Worm (Caenorhabditis elegans) whole organism, mixed stage, embryonic: ENCODE measurements around the gene snf-3.
A peak's percentile ranks its signal among the peaks of the same experiment; 100 is the strongest.
"Not testable (repeated sequence)": the region's sequence is repeated elsewhere in the genome, so short reads cannot be mapped to it uniquely, and the experiment has no call there.

Experiments used
- M03D4.4 ChIP-seq: sonication (generic microtip); optimal IDR thresholded peaks from 2 replicates; lab custom pipeline; 2017; ENCODE audit warnings: mild to moderate bottlenecking, missing genetic modification characterization, missing compliant biosample characterization
- bed-3 ChIP-seq: fragments of 200-800 bp; sonication (Bioruptor generic); optimal IDR thresholded peaks from 3 replicates; lab custom pipeline; 2018; ENCODE audit warnings: mild to moderate bottlenecking, missing genetic modification characterization, moderate library complexity, missing compliant biosample characterization
- blmp-1 ChIP-seq: fragments of 150-350 bp; optimal IDR thresholded peaks from 2 replicates; lab custom pipeline; 2014; ENCODE audit warnings: missing biosample characterization, missing genetic modification characterization
- ceh-39 ChIP-seq: fragments of 150-350 bp; optimal IDR thresholded peaks from 2 replicates; lab custom pipeline; 2014; ENCODE audit warnings: missing biosample characterization, missing genetic modification characterization
- ceh-43 ChIP-seq: fragments of 200-800 bp; sonication (Bioruptor generic); optimal IDR thresholded peaks from 2 replicates; lab custom pipeline; 2018; ENCODE audit warnings: mild to moderate bottlenecking, missing genetic modification characterization, moderate library complexity, missing compliant biosample characterization
- ceh-83 ChIP-seq: fragments of 200-800 bp; sonication (Bioruptor generic); optimal IDR thresholded peaks from 2 replicates; lab custom pipeline; 2018; ENCODE audit warnings: mild to moderate bottlenecking, missing genetic modification characterization, missing compliant biosample characterization
- ces-1 ChIP-seq: fragments of 150-350 bp; optimal IDR thresholded peaks from 2 replicates; lab custom pipeline; 2014; ENCODE audit warnings: missing biosample characterization, missing genetic modification reagents, missing genetic modification characterization
- cnd-1 ChIP-seq: fragments of 200-800 bp; sonication (Bioruptor generic); optimal IDR thresholded peaks from 2 replicates; lab custom pipeline; 2018; ENCODE audit warnings: mild to moderate bottlenecking, missing genetic modification characterization, missing compliant biosample characterization
- drap-1 ChIP-seq: fragments of 200-800 bp; sonication (Bioruptor generic); optimal IDR thresholded peaks from 3 replicates; lab custom pipeline; 2018; ENCODE audit warnings: mild to moderate bottlenecking, missing genetic modification characterization, missing compliant biosample characterization
- elt-1 ChIP-seq: sonication (generic microtip); optimal IDR thresholded peaks from 2 replicates; lab custom pipeline; 2017; ENCODE audit warnings: missing genetic modification characterization, mild to moderate bottlenecking, missing compliant biosample characterization, antibody characterized with exemption, moderate library complexity, borderline replicate concordance; ENCODE audit not compliant: insufficient read depth
- elt-3 ChIP-seq: fragments of 150-350 bp; optimal IDR thresholded peaks from 2 replicates; lab custom pipeline; 2014; ENCODE audit warnings: missing biosample characterization, missing genetic modification characterization
- flh-1 ChIP-seq: fragments of 200-800 bp; sonication (Bioruptor generic); optimal IDR thresholded peaks from 2 replicates; lab custom pipeline; 2018; ENCODE audit warnings: mild to moderate bottlenecking, missing genetic modification characterization, moderate library complexity, missing compliant biosample characterization
- ham-2 ChIP-seq: fragments of 200-800 bp; sonication (Bioruptor generic); optimal IDR thresholded peaks from 2 replicates; lab custom pipeline; 2018; ENCODE audit warnings: mild to moderate bottlenecking, missing genetic modification characterization, missing compliant biosample characterization
- hlh-1 ChIP-seq: fragments of 150-350 bp; optimal IDR thresholded peaks from 2 replicates; lab custom pipeline; 2014; ENCODE audit warnings: missing biosample characterization, missing genetic modification reagents, missing genetic modification characterization
- lin-32 ChIP-seq: fragments of 200-800 bp; sonication (Bioruptor generic); optimal IDR thresholded peaks from 2 replicates; lab custom pipeline; 2018; ENCODE audit warnings: mild to moderate bottlenecking, missing genetic modification characterization, missing compliant biosample characterization
- lsy-2 ChIP-seq: fragments of 150-350 bp; optimal IDR thresholded peaks from 2 replicates; lab custom pipeline; 2014; ENCODE audit warnings: missing biosample characterization, missing genetic modification characterization
- mab-5 ChIP-seq: fragments of 150-350 bp; optimal IDR thresholded peaks from 2 replicates; lab custom pipeline; 2014; ENCODE audit warnings: missing biosample characterization, missing genetic modification characterization
- mep-1 ChIP-seq: fragments of 150-350 bp; optimal IDR thresholded peaks from 2 replicates; lab custom pipeline; 2017; ENCODE audit warnings: missing biosample characterization, missing genetic modification reagents, missing genetic modification characterization, inconsistent platforms
- nhr-12 ChIP-seq: fragments of 150-350 bp; optimal IDR thresholded peaks from 2 replicates; lab custom pipeline; 2014; ENCODE audit warnings: missing biosample characterization, missing genetic modification characterization
- nhr-237 ChIP-seq: fragments of 150-350 bp; optimal IDR thresholded peaks from 2 replicates; lab custom pipeline; 2014; ENCODE audit warnings: missing biosample characterization, missing genetic modification characterization
- nhr-28 ChIP-seq: fragments of 150-350 bp; optimal IDR thresholded peaks from 2 replicates; lab custom pipeline; 2014; ENCODE audit warnings: missing biosample characterization, missing genetic modification characterization
- nhr-76 ChIP-seq: sonication (generic microtip); optimal IDR thresholded peaks from 2 replicates; lab custom pipeline; 2017; ENCODE audit warnings: missing biosample characterization, missing genetic modification characterization
- pha-4 ChIP-seq: fragments of 150-350 bp; optimal IDR thresholded peaks from 2 replicates; lab custom pipeline; 2018; ENCODE audit warnings: missing biosample characterization, missing genetic modification reagents, missing genetic modification characterization
- snpc-4 ChIP-seq: fragments of 150-350 bp; optimal IDR thresholded peaks from 2 replicates; lab custom pipeline; 2014; ENCODE audit warnings: missing biosample characterization, missing genetic modification characterization
- sptf-1 ChIP-seq: sonication (generic microtip); optimal IDR thresholded peaks from 2 replicates; lab custom pipeline; 2017; ENCODE audit warnings: mild to moderate bottlenecking, missing genetic modification characterization, moderate library complexity, missing compliant biosample characterization
- tbx-8 ChIP-seq: fragments of 200-800 bp; sonication (Bioruptor generic); optimal IDR thresholded peaks from 2 replicates; lab custom pipeline; 2018; ENCODE audit warnings: mild to moderate bottlenecking, missing genetic modification characterization, moderate library complexity, missing compliant biosample characterization
- unc-120 ChIP-seq: sonication (generic microtip); optimal IDR thresholded peaks from 2 replicates; lab custom pipeline; 2017; ENCODE audit warnings: missing genetic modification characterization, missing compliant biosample characterization; ENCODE audit not compliant: poor library complexity, severe bottlenecking
- unc-39 ChIP-seq: fragments of 150-350 bp; optimal IDR thresholded peaks from 2 replicates; lab custom pipeline; 2014; ENCODE audit warnings: missing biosample characterization, missing genetic modification characterization
- unc-62 ChIP-seq: fragments of 150-350 bp; optimal IDR thresholded peaks from 2 replicates; lab custom pipeline; 2014; ENCODE audit warnings: missing biosample characterization, missing genetic modification reagents, missing genetic modification characterization
- ztf-11 ChIP-seq: fragments of 150-350 bp; optimal IDR thresholded peaks from 2 replicates; lab custom pipeline; 2014; ENCODE audit warnings: missing biosample characterization, missing genetic modification characterization

The snf-3 gene

ce11 chrII:1056844-1057243 lies 35.0 kb upstream of the snf-3 start:
- TF ChIP-seq flh-1 (no peak), unc-39 (no peak), lsy-2 (tag; lab: Kevin White, UChicago) (no peak)

- not testable (repeated sequence) for TF ChIP-seq M03D4.4, hlh-1, pha-4 (tag; lab: Kevin White, UChicago)
Measured at ce11 chrII:1060702-1061101, 31.1 kb upstream of the snf-3 start, which contains the start of gene btb-10. Gene btb-10 (minus strand): TSS chrII:1060802.

ce11 chrII:1063926-1064325 lies 27.9 kb upstream of the snf-3 start:
- TF ChIP-seq nhr-28 = no peak
- no peak for TF ChIP-seq lsy-2 (tag; lab: Kevin White, UChicago)
- TF ChIP-seq lin-32 (GFP tag; lab: Kevin White, UChicago) = no peak
- no peak for TF ChIP-seq nhr-12 (tag; lab: Kevin White, UChicago)
- no peak for TF ChIP-seq ces-1 (GFP tag; lab: Kevin White, UChicago)
- no peak for TF ChIP-seq ceh-83 (GFP tag; lab: Kevin White, UChicago)
- TF ChIP-seq elt-3 (tag; lab: Kevin White, UChicago) = no peak
- TF ChIP-seq nhr-237 (tag; lab: Kevin White, UChicago) = no peak
- no peak for TF ChIP-seq mab-5 (tag; lab: Kevin White, UChicago)
- TF ChIP-seq bed-3 (GFP tag; lab: Kevin White, UChicago) = no peak
- no peak for TF ChIP-seq unc-120 (tag; lab: Kevin White, UChicago)
- no peak for TF ChIP-seq ceh-39 (tag; lab: Kevin White, UChicago)
- no peak for TF ChIP-seq sptf-1 (tag; lab: Kevin White, UChicago)
- TF ChIP-seq ceh-43 (GFP tag; lab: Kevin White, UChicago) = no peak
- no peak for TF ChIP-seq flh-1
- no peak for TF ChIP-seq pha-4 (tag; lab: Kevin White, UChicago)
- no peak for TF ChIP-seq unc-39
- no peak for TF ChIP-seq unc-62 (GFP tag; lab: Kevin White, UChicago)

- TF ChIP-seq unc-62 (GFP tag; lab: Kevin White, UChicago) = no peak
- TF ChIP-seq M03D4.4 (tag; lab: Kevin White, UChicago) = no peak
- TF ChIP-seq unc-120 (tag; lab: Kevin White, UChicago) = no peak
- TF ChIP-seq ces-1 (GFP tag; lab: Kevin White, UChicago) = no peak
- TF ChIP-seq unc-39 = no peak
- no peak for TF ChIP-seq lsy-2 (tag; lab: Kevin White, UChicago)
- TF ChIP-seq nhr-76 (tag; lab: Kevin White, UChicago) = no peak
- no peak for TF ChIP-seq pha-4 (tag; lab: Kevin White, UChicago)
- no peak for TF ChIP-seq ztf-11 (tag; lab: Kevin White, UChicago)
- no peak for TF ChIP-seq tbx-8 (GFP tag; lab: Kevin White, UChicago)
- no peak for TF ChIP-seq bed-3 (GFP tag; lab: Kevin White, UChicago)
- TF ChIP-seq hlh-1 (tag; lab: Kevin White, UChicago) = no peak
- TF ChIP-seq nhr-237 (tag; lab: Kevin White, UChicago) = no peak
- TF ChIP-seq, all 35 proteins: peak for 0
Measured at ce11 chrII:1066907-1067306, 24.9 kb upstream of the snf-3 start, which contains the start of gene K02E7.10. Gene K02E7.10 (minus strand): TSS chrII:1067007.

- no peak for TF ChIP-seq blmp-1 (tag; lab: Kevin White, UChicago)
- no peak for TF ChIP-seq mep-1
- no peak for TF ChIP-seq lsy-2 (tag; lab: Kevin White, UChicago)
- TF ChIP-seq drap-1 = no peak
- no peak for TF ChIP-seq nhr-12 (tag; lab: Kevin White, UChicago)
- no peak for TF ChIP-seq nhr-28
- TF ChIP-seq ceh-39 (tag; lab: Kevin White, UChicago) = no peak
Measured at ce11 chrII:1070875-1071274, 20.9 kb upstream of the snf-3 start, which contains the start of gene K02E7.12. Gene K02E7.12 (plus strand): TSS chrII:1071175.

- TF ChIP-seq lsy-2 (tag; lab: Kevin White, UChicago) = peak; percentile 61
- no peak for TF ChIP-seq unc-120 (tag; lab: Kevin White, UChicago)
Measured at ce11 chrII:1071432-1071831, 20.4 kb upstream of the snf-3 start.

ce11 chrII:1072106-1072505 lies 19.7 kb upstream of the snf-3 start, which contains the start of gene K02E7.4:
Gene K02E7.4 (plus strand): TSS chrII:1072406.
- TF ChIP-seq snpc-4 (tag; lab: Kevin White, UChicago) = no peak
- TF ChIP-seq cnd-1 (tag; lab: Kevin White, UChicago) = no peak
- no peak for TF ChIP-seq sptf-1 (tag; lab: Kevin White, UChicago)
- no peak for TF ChIP-seq nhr-28
- TF ChIP-seq ceh-43 (GFP tag; lab: Kevin White, UChicago) = no peak
- TF ChIP-seq elt-1 (tag; lab: Kevin White, UChicago) = no peak
- TF ChIP-seq unc-39 = no peak
- no peak for TF ChIP-seq ham-2 (GFP tag; lab: Kevin White, UChicago)
- no peak for TF ChIP-seq blmp-1 (tag; lab: Kevin White, UChicago)
- TF ChIP-seq ces-1 (GFP tag; lab: Kevin White, UChicago) = no peak
